Worm (Caenorhabditis elegans): ENCODE results near the gene rcq-5.

Gene rcq-5

ce11 chrIII:4099884-4100596, 42.3 kb upstream of the rcq-5 start:
- TF ChIP-seq ham-2 (GFP tag; optimal IDR thresholded peaks at IDR 0.05) (peak; percentile 56), elt-1 (tag; optimal IDR thresholded peaks at IDR 0.05; ENCODE audit: borderline replicate concordance, insufficient read depth) (peak; percentile 3), ceh-39 (tag; optimal IDR thresholded peaks at IDR 0.05) (no peak), blmp-1 (tag; optimal IDR thresholded peaks at IDR 0.05) (peak; percentile 64), mep-1 (tag; optimal IDR thresholded peaks at IDR 0.05) (no peak), unc-62 (GFP tag; optimal IDR thresholded peaks at IDR 0.05) (peak; percentile 45), nhr-237 (tag; optimal IDR thresholded peaks at IDR 0.05) (peak; percentile 2), unc-120 (tag; optimal IDR thresholded peaks at IDR 0.05; ENCODE audit: poor library complexity, severe bottlenecking) (no peak), elt-3 (tag; optimal IDR thresholded peaks at IDR 0.05) (no peak), nhr-2 (tag; optimal IDR thresholded peaks at IDR 0.05) (no peak)

- TF ChIP-seq lin-32 (GFP tag; optimal IDR thresholded peaks at IDR 0.05) (no peak), mep-1 (tag; optimal IDR thresholded peaks at IDR 0.05) (no peak), snpc-4 (tag; optimal IDR thresholded peaks at IDR 0.05) (no peak), zip-8 (tag; optimal IDR thresholded peaks at IDR 0.05) (no peak), tbx-8 (GFP tag; optimal IDR thresholded peaks at IDR 0.05) (no peak), unc-120 (tag; optimal IDR thresholded peaks at IDR 0.05; ENCODE audit: poor library complexity, severe bottlenecking) (no peak), M03D4.4 (tag; optimal IDR thresholded peaks at IDR 0.05) (no peak), ztf-11 (tag; optimal IDR thresholded peaks at IDR 0.05) (no peak), pha-4 (tag; optimal IDR thresholded peaks at IDR 0.05) (no peak), mls-2 (tag; optimal IDR thresholded peaks at IDR 0.05) (no peak), bed-3 (GFP tag; optimal IDR thresholded peaks at IDR 0.05) (no peak)
Measured at ce11 chrIII:4098751-4099150, 41.0 kb upstream of the rcq-5 start.

ce11 chrIII:4098107-4098620, 40.4 kb upstream of the rcq-5 start, which contains the start of gene rei-1:
TSS of gene rei-1 (minus strand) at chrIII:4098190.
- no peak for TF ChIP-seq hlh-1 (tag; optimal IDR thresholded peaks at IDR 0.05)
- TF ChIP-seq ham-2 (GFP tag; optimal IDR thresholded peaks at IDR 0.05) = no peak
- no peak for TF ChIP-seq elt-1 (tag; optimal IDR thresholded peaks at IDR 0.05; ENCODE audit: borderline replicate concordance, insufficient read depth)
- TF ChIP-seq nhr-28 (tag; optimal IDR thresholded peaks at IDR 0.05) = no peak

ce11 chrIII:4096370-4096842, 38.6 kb upstream of the rcq-5 start:
- no peak for TF ChIP-seq ceh-83 (GFP tag; optimal IDR thresholded peaks at IDR 0.05)
- TF ChIP-seq blmp-1 (tag; optimal IDR thresholded peaks at IDR 0.05) = no peak
- no peak for TF ChIP-seq ham-2 (GFP tag; optimal IDR thresholded peaks at IDR 0.05)
- TF ChIP-seq M03D4.4 (tag; optimal IDR thresholded peaks at IDR 0.05) = no peak
- TF ChIP-seq ceh-39 (tag; optimal IDR thresholded peaks at IDR 0.05) = no peak
- TF ChIP-seq elt-1 (tag; optimal IDR thresholded peaks at IDR 0.05; ENCODE audit: borderline replicate concordance, insufficient read depth) = no peak
- no peak for TF ChIP-seq cnd-1 (tag; optimal IDR thresholded peaks at IDR 0.05)
- TF ChIP-seq lin-13 (tag; optimal IDR thresholded peaks at IDR 0.05) = no peak
- TF ChIP-seq flh-1 (GFP tag; optimal IDR thresholded peaks at IDR 0.05) = no peak
- no peak for TF ChIP-seq sem-2 (GFP tag; optimal IDR thresholded peaks at IDR 0.05)
- TF ChIP-seq ztf-11 (tag; optimal IDR thresholded peaks at IDR 0.05) = no peak
- no peak for TF ChIP-seq nhr-12 (tag; optimal IDR thresholded peaks at IDR 0.05)

- TF ChIP-seq lin-32 (GFP tag; optimal IDR thresholded peaks at IDR 0.05) (no peak), ces-1 (GFP tag; optimal IDR thresholded peaks at IDR 0.05) (no peak), cnd-1 (tag; optimal IDR thresholded peaks at IDR 0.05) (no peak), ceh-83 (GFP tag; optimal IDR thresholded peaks at IDR 0.05) (no peak), ceh-39 (tag; optimal IDR thresholded peaks at IDR 0.05) (no peak), zip-8 (tag; optimal IDR thresholded peaks at IDR 0.05) (no peak), M03D4.4 (tag; optimal IDR thresholded peaks at IDR 0.05) (no peak), lin-13 (tag; optimal IDR thresholded peaks at IDR 0.05) (no peak), unc-62 (GFP tag; optimal IDR thresholded peaks at IDR 0.05) (no peak)
Measured at ce11 chrIII:4095441-4096095, 37.8 kb upstream of the rcq-5 start, which contains the start of gene C03C10.7. TSS of gene C03C10.7 (plus strand) at chrIII:4096045.

All from whole organism, mixed stage, embryonic.